Fruit fly (Drosophila melanogaster): ENCODE data around the gene Qtzl.
A peak's percentile ranks its signal among the peaks of the same experiment; 100 is the strongest.

Qtzl gene

DNA sequence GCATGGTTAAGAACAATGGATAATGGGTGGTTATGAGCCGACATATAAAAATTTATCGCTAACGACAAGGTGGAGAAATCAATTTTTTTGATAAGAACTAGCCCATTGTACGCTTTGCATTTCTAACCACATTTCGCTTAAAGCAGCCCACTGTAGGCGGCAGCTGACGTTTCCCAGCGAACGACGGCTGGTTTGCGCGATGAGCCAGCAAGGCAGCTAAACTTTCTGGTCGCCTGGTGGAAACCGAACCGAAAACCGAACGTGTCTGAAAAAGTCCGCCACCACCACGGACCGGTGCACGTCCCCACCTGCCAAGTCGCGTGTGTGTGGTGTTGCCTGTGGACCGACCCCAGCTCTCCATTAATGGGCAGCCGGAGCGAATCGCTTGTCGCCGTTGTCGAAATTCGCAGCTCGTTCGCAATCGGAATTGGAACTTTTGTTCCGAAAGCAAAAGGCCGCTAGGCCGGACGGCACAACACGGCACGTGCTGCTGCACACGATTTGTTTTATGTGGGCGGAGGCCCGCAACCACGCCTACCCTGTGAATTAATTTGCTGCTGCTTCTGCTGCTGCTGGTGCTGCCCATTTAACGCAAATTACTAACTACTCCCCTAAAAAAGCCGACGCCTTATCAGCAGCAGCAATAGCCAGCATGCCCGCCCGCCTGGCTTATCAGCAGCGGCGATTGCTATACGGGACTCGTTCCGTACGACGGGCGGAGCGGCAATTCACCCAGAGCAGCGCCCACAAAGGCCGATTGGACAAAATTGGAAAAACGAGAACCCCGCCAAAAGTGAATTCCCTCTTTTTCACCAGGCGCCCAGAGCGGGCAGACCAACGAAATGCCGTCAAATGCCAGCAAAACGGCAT is 7.6 kb downstream of the Qtzl start:
- TF ChIP-seq CG7045 (GFP tag; optimal IDR thresholded peaks at IDR 0.05), result no peak
- peak; percentile 55 for TF ChIP-seq Hr96 (GFP tag; optimal IDR thresholded peaks at IDR 0.05)
- TF ChIP-seq CG14711 (tag; optimal IDR thresholded peaks at IDR 0.05), result no peak
- peak; percentile 96 for TF ChIP-seq CG12768 (GFP tag; optimal IDR thresholded peaks at IDR 0.05)
- TF ChIP-seq CG1620 (GFP tag; optimal IDR thresholded peaks at IDR 0.05), result no peak
- TF ChIP-seq Mnt (GFP tag; optimal IDR thresholded peaks at IDR 0.05), result peak; percentile 72
- TF ChIP-seq ovo (GFP tag; optimal IDR thresholded peaks at IDR 0.05), result peak; percentile 62
- no peak for TF ChIP-seq cnc (optimal IDR thresholded peaks at IDR 0.05)
- peak; percentile 29 for TF ChIP-seq CG33017 (tag; optimal IDR thresholded peaks at IDR 0.05)
- TF ChIP-seq toe (GFP tag; optimal IDR thresholded peaks at IDR 0.05), result peak; percentile 17
- peak; percentile 47 for TF ChIP-seq CG11617 (GFP tag; optimal IDR thresholded peaks at IDR 0.05)
- peak; percentile 22 for TF ChIP-seq CG5204 (GFP tag; optimal IDR thresholded peaks at IDR 0.05)
- TF ChIP-seq pad (GFP tag; optimal IDR thresholded peaks at IDR 0.05), result no peak
- TF ChIP-seq CG7101 (tag; optimal IDR thresholded peaks at IDR 0.05), result peak; percentile 16
- peak; percentile 76 for TF ChIP-seq tj (GFP tag; optimal IDR thresholded peaks at IDR 0.05)
- no peak for TF ChIP-seq Crg-1 (GFP tag; optimal IDR thresholded peaks at IDR 0.05)
- peak; percentile 48 for TF ChIP-seq bab1 (GFP tag; optimal IDR thresholded peaks at IDR 0.05)
- TF ChIP-seq Clk (GFP tag; optimal IDR thresholded peaks at IDR 0.05), result peak; percentile 18
- peak; percentile 97 for TF ChIP-seq cic (GFP tag; optimal IDR thresholded peaks at IDR 0.05)
- TF ChIP-seq kay (GFP tag; ENCODE audit: borderline replicate concordance), result no peak

DNA sequence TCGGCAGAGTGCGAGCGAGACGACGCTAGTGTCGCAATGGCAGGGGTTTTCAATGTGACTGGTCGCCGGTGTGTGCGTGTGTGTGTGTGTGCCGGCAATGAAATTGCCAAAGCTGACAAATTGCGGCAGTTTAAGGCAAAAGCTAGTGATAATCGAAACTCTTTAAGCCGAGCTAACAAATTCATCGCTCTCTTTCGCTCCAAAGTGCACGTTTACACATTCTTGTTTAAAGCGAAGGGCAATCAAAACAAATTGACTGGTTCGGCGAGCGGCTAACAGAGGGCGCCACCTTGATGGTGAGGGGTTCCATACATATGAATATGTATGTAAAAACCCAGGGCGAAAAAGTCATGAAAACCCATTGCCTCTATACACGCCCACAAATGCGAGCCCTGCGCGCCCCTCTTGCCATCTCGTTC is 8.3 kb downstream of the Qtzl start:
- TF ChIP-seq kay (GFP tag; ENCODE audit: borderline replicate concordance) (no peak), CG11617 (GFP tag; optimal IDR thresholded peaks at IDR 0.05) (no peak), cnc (optimal IDR thresholded peaks at IDR 0.05) (no peak), CG12768 (GFP tag; optimal IDR thresholded peaks at IDR 0.05) (no peak), Mnt (GFP tag; optimal IDR thresholded peaks at IDR 0.05) (no peak), Crg-1 (GFP tag; optimal IDR thresholded peaks at IDR 0.05) (no peak), pad (GFP tag; optimal IDR thresholded peaks at IDR 0.05) (peak; percentile 99), tj (GFP tag; optimal IDR thresholded peaks at IDR 0.05) (peak; percentile 16), bab1 (GFP tag; optimal IDR thresholded peaks at IDR 0.05) (peak; percentile 23), ovo (GFP tag; optimal IDR thresholded peaks at IDR 0.05) (no peak), Hr96 (GFP tag; optimal IDR thresholded peaks at IDR 0.05) (peak; percentile 17), Clk (GFP tag; optimal IDR thresholded peaks at IDR 0.05) (no peak), CG1620 (GFP tag; optimal IDR thresholded peaks at IDR 0.05) (no peak), CG7101 (tag; optimal IDR thresholded peaks at IDR 0.05) (no peak), CG33017 (tag; optimal IDR thresholded peaks at IDR 0.05) (no peak), toe (GFP tag; optimal IDR thresholded peaks at IDR 0.05) (no peak), CG14711 (tag; optimal IDR thresholded peaks at IDR 0.05) (no peak), cic (GFP tag; optimal IDR thresholded peaks at IDR 0.05) (no peak), CG7045 (GFP tag; optimal IDR thresholded peaks at IDR 0.05) (no peak), CG5204 (GFP tag; optimal IDR thresholded peaks at IDR 0.05) (no peak)

DNA sequence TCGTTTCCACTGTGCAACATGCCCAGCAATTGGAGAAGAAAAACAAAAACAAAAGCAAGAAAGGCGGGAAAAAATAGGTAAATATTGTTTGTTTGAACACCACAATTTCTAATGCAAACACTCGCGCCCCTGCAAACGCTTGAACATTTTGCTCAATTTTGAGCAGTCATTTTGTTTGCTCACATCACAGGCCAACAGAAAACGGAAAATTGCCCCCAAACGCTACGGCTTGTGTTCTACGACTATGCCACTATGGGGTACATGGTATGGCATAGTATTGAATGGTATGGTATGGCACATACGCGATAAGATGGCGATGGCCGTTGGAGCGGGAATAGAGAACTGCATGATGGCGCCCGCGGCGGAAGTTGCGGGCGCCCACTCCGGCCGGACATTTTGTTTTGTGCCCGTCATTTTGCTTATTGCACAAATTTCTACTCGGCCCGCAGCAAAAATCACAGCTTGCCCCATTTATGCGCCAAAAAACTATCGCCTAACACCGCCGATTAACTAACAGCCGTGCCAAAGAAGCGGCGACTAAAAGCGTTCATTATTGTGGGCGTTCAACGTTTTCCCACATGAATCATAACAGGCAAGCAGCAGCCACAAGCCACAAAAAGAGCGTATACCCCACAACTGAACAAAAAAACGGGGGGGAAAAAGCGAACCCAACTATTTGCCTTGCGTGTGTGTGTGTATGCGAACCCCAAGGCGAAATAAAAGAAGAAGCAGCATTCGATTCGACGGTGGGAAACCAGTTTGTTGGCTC is 8.9 kb downstream of the Qtzl start:
- TF ChIP-seq Clk (GFP tag; optimal IDR thresholded peaks at IDR 0.05) (no peak), CG7101 (tag; optimal IDR thresholded peaks at IDR 0.05) (peak; percentile 15), Hr96 (GFP tag; optimal IDR thresholded peaks at IDR 0.05) (no peak), cic (GFP tag; optimal IDR thresholded peaks at IDR 0.05) (no peak), Mnt (GFP tag; optimal IDR thresholded peaks at IDR 0.05) (no peak), CG5204 (GFP tag; optimal IDR thresholded peaks at IDR 0.05) (peak; percentile 48), CG12768 (GFP tag; optimal IDR thresholded peaks at IDR 0.05) (no peak), Crg-1 (GFP tag; optimal IDR thresholded peaks at IDR 0.05) (no peak), CG11617 (GFP tag; optimal IDR thresholded peaks at IDR 0.05) (no peak), tj (GFP tag; optimal IDR thresholded peaks at IDR 0.05) (no peak), ovo (GFP tag; optimal IDR thresholded peaks at IDR 0.05) (no peak), CG1620 (GFP tag; optimal IDR thresholded peaks at IDR 0.05) (no peak), kay (GFP tag; ENCODE audit: borderline replicate concordance) (peak; percentile 94), CG7045 (GFP tag; optimal IDR thresholded peaks at IDR 0.05) (no peak), pad (GFP tag; optimal IDR thresholded peaks at IDR 0.05) (no peak), bab1 (GFP tag; optimal IDR thresholded peaks at IDR 0.05) (no peak), cnc (optimal IDR thresholded peaks at IDR 0.05) (peak in 1 of 2 experiments; percentile 15), CG14711 (tag; optimal IDR thresholded peaks at IDR 0.05) (peak; percentile 19), toe (GFP tag; optimal IDR thresholded peaks at IDR 0.05) (peak; percentile 37), CG33017 (tag; optimal IDR thresholded peaks at IDR 0.05) (peak; percentile 58)

DNA sequence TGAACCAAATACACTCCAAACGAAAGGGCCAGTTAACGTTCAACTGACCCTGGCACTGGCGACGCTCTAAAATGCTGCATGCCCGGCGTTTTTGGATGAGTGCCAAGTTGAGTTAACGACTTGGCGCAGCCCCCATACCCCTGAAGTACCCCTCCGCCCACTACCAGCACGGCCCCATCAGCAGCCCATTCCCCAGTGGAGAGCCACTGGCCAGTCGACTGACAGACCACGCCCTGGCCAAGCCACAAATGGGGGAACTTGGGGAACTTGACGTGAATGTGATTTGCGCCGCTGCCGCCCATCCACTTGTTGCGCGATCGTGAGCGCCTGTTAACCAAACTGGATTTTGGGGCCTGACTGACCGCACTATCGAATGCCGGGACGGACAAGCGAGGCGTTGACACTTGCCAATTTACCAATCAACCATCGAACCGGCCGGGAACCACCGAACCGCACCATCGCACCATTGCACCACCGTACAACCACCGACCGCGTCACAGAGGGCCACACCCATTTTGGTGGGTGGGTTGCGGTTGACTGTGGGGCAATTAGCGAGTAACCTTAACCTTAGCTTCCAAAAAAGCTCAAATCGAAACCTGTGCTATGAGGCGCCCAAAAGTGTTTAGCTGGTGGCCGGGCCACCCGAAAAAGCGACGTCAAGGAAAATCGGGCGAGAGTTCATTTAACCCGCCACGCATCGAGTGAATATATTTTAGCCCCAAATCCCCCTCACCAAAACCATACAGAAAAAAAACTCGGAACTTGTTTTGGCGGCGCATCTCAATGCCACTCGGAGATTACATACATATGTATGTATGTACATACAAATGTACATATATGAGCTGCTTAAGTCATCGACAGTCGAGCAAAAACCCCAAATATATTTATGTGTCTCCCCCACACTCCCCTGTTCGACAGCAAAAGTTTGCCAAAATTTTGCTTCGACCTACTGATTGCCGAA is 10.2 kb downstream of the Qtzl start:
- TF ChIP-seq CG5204 (GFP tag; optimal IDR thresholded peaks at IDR 0.05) (no peak), toe (GFP tag; optimal IDR thresholded peaks at IDR 0.05) (no peak), Crg-1 (GFP tag; optimal IDR thresholded peaks at IDR 0.05) (peak; percentile 35), ovo (GFP tag; optimal IDR thresholded peaks at IDR 0.05) (peak; percentile 60), CG12768 (GFP tag; optimal IDR thresholded peaks at IDR 0.05) (peak; percentile 67), pad (GFP tag; optimal IDR thresholded peaks at IDR 0.05) (peak; percentile 93), tj (GFP tag; optimal IDR thresholded peaks at IDR 0.05) (peak; percentile 11), cic (GFP tag; optimal IDR thresholded peaks at IDR 0.05) (peak; percentile 6)
